Fruit fly (Drosophila melanogaster) Kc167 (cell line): ENCODE measurements around the gene CG17234.

Experiments used
- h ChIP-seq: fragments of >200 bp; optimal IDR thresholded peaks from 3 replicates; lab custom pipeline; 2018; ENCODE audit warnings: missing external identifiers
- insv ChIP-seq: fragments of >200 bp; optimal IDR thresholded peaks from 3 replicates; lab custom pipeline; 2018; ENCODE audit warnings: missing external identifiers

- no peak for TF ChIP-seq h (lab: Kevin White, UChicago)
- no peak for TF ChIP-seq insv (lab: Kevin White, UChicago)
These were observed 12.4 kb upstream of the CG17234 start, which contains the start of gene Tengl1 for dm6 chr2L:2240493-2240892.
